Worm (Caenorhabditis elegans) whole organism, L1 larva: Measurements from ENCODE around the gene F56C4.2.

Source experiments
- aly-2 ChIP-seq: fragments of 150-350 bp; optimal IDR thresholded peaks from 2 replicates; lab custom pipeline; 2014; ENCODE audit warnings: missing biosample characterization, missing genetic modification characterization
- ama-1 ChIP-seq: fragments of 150-350 bp; optimal IDR thresholded peaks from 2 replicates; lab custom pipeline; 2014
- nhr-12 ChIP-seq: sonication (generic microtip); optimal IDR thresholded peaks from 2 replicates; lab custom pipeline; 2017; ENCODE audit warnings: missing biosample characterization, missing genetic modification characterization

DNA sequence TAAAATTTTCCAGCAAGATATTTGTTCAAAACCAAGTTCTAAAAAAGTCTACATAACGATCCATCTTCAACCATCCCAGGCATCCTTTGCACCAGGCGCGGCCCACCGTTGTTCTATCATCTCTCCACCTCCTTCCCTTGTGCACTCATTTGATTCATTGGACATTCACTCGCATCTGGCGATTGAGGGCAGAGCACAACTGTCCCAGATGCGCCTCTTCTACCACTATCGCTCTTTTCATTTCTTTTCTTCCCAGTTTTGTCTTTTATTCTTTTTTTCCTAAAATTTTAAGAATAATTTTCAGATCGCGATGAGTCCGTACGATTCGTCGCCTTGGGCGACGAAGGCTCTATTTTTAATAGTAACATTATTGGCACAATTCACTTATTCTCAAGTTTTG lies 27.4 kb downstream of the F56C4.2 start, which contains the start of gene epi-1:
- TF ChIP-seq ama-1 (lab: Kevin White, UChicago), result no peak
- TF ChIP-seq nhr-12 (tag; lab: Kevin White, UChicago), result no peak
- TF ChIP-seq aly-2 (tag; lab: Kevin White, UChicago), result no peak
